Fruit fly (Drosophila melanogaster): ENCODE measurements around the gene CG2310.

The CG2310 gene

dm6 chr3R:29518498-29518897 is 25.2 kb upstream of the CG2310 start:
- peak in 1 of 2 experiments; percentile 40 for TF ChIP-seq Pdp1 (GFP tag; optimal IDR thresholded peaks at IDR 0.05)
- no peak for TF ChIP-seq CG1792 (GFP tag; optimal IDR thresholded peaks at IDR 0.05)
- TF ChIP-seq oc (tag; optimal IDR thresholded peaks at IDR 0.05) = peak; percentile 62
- TF ChIP-seq bcd (GFP tag; optimal IDR thresholded peaks at IDR 0.05) = no peak
- peak; percentile 31 for TF ChIP-seq Blimp-1 (GFP tag; optimal IDR thresholded peaks at IDR 0.05)
- peak; percentile 66 for TF ChIP-seq abd-A (tag; optimal IDR thresholded peaks at IDR 0.05)
- no peak for TF ChIP-seq CG3407 (GFP tag; optimal IDR thresholded peaks at IDR 0.05)
- no peak for TF ChIP-seq CG14965 (GFP tag; optimal IDR thresholded peaks at IDR 0.05; ENCODE audit: borderline replicate concordance)

dm6 chr3R:29517923-29518322 is 24.6 kb upstream of the CG2310 start:
- TF ChIP-seq CG2199 (GFP tag; IDR thresholded peaks at IDR 0.05) = no peak
- no peak for TF ChIP-seq CG17912 (GFP tag; optimal IDR thresholded peaks at IDR 0.05)
- TF ChIP-seq Neu2 (GFP tag; optimal IDR thresholded peaks at IDR 0.05; ENCODE audit: borderline replicate concordance) = no peak
- no peak for TF ChIP-seq aop (GFP tag; IDR thresholded peaks at IDR 0.05)
- no peak for TF ChIP-seq da (GFP tag; optimal IDR thresholded peaks at IDR 0.05)
- TF ChIP-seq Xrp1 (GFP tag; IDR thresholded peaks at IDR 0.05) = no peak
- TF ChIP-seq NfI (GFP tag; optimal IDR thresholded peaks at IDR 0.05) = no peak
- no peak for TF ChIP-seq insv (GFP tag; optimal IDR thresholded peaks at IDR 0.05)
- peak; percentile 98 for TF ChIP-seq CG8281 (tag; optimal IDR thresholded peaks at IDR 0.05)
- peak; percentile 24 for TF ChIP-seq sd (tag; optimal IDR thresholded peaks at IDR 0.05)
- no peak for TF ChIP-seq CG14965 (GFP tag; optimal IDR thresholded peaks at IDR 0.05; ENCODE audit: borderline replicate concordance)
- TF ChIP-seq Dip3 (GFP tag; optimal IDR thresholded peaks at IDR 0.05) = no peak
- 0 out of 4 replicates have a peak, but pooled peaks have one; percentile 8 for TF ChIP-seq chinmo (GFP tag; IDR thresholded peaks at IDR 0.05; ENCODE audit: partially characterized antibody)
- no peak for TF ChIP-seq Doc2 (GFP tag; IDR thresholded peaks at IDR 0.05)
- TF ChIP-seq HLH4C (GFP tag; IDR thresholded peaks at IDR 0.05; ENCODE audit: partially characterized antibody) = no peak

- TF ChIP-seq Hr39 (optimal IDR thresholded peaks at IDR 0.05) (no peak), Poxn (GFP tag; IDR thresholded peaks at IDR 0.05) (no peak), Camta (GFP tag; optimal IDR thresholded peaks at IDR 0.05) (no peak), Sox100B (GFP tag; optimal IDR thresholded peaks at IDR 0.05) (no peak), pho (GFP tag; optimal IDR thresholded peaks at IDR 0.05) (no peak), gcm (GFP tag; optimal IDR thresholded peaks at IDR 0.05) (no peak), Bgb (GFP tag; IDR thresholded peaks at IDR 0.05; ENCODE audit: partially characterized antibody) (no peak), tll (GFP tag; optimal IDR thresholded peaks at IDR 0.05) (peak in 1 of 2 experiments; percentile 81), D (optimal IDR thresholded peaks at IDR 0.05) (peak; percentile 82), D (GFP tag; optimal IDR thresholded peaks at IDR 0.05) (no peak), MTF-1 (GFP tag; optimal IDR thresholded peaks at IDR 0.05; ENCODE audit: borderline replicate concordance) (no peak), inv (GFP tag; IDR thresholded peaks at IDR 0.05; ENCODE audit: partially characterized antibody) (no peak), maf-S (GFP tag; optimal IDR thresholded peaks at IDR 0.05) (no peak), al (GFP tag; IDR thresholded peaks at IDR 0.05) (no peak), CG17359 (tag; optimal IDR thresholded peaks at IDR 0.05) (no peak), CG4617 (GFP tag; optimal IDR thresholded peaks at IDR 0.05; ENCODE audit: borderline replicate concordance) (no peak), CG1024 (GFP tag; IDR thresholded peaks at IDR 0.05) (no peak), az2 (GFP tag; optimal IDR thresholded peaks at IDR 0.05) (no peak), zen (tag; optimal IDR thresholded peaks at IDR 0.05) (peak; percentile 38), crp (GFP tag; optimal IDR thresholded peaks at IDR 0.05) (no peak), CG32532 (GFP tag; IDR thresholded peaks at IDR 0.05) (no peak), ken (GFP tag; IDR thresholded peaks at IDR 0.05) (no peak), CG6254 (GFP tag; optimal IDR thresholded peaks at IDR 0.05) (no peak), Taf1 (GFP tag; IDR thresholded peaks at IDR 0.05) (no peak), CG11247 (GFP tag; IDR thresholded peaks at IDR 0.05) (no peak), CG7556 (GFP tag; optimal IDR thresholded peaks at IDR 0.05) (no peak), E2f1 (GFP tag; IDR thresholded peaks at IDR 0.05) (no peak)
Observed at dm6 chr3R:29516766-29517165, 23.4 kb upstream of the CG2310 start.
